Worm (Caenorhabditis elegans) whole organism, young adult: ENCODE data around the gene urb-1.

Source experiments
- B0336.3 ChIP-seq: fragments of 200-800 bp; sonication (Bioruptor generic); IDR thresholded peaks from 2 replicates; pipeline ENCODE4 v1.3.6; 2022; ENCODE audit warnings: missing genetic modification characterization, missing compliant biosample characterization
- F39B2.1 ChIP-seq: fragments of 200-800 bp; sonication (Bioruptor generic); IDR thresholded peaks from 2 replicates; pipeline ENCODE4 v1.3.6; 2022; ENCODE audit warnings: missing genetic modification reagents, missing genetic modification characterization, missing compliant biosample characterization
- F55B11.4 ChIP-seq: sonication (generic microtip); optimal IDR thresholded peaks from 2 replicates; lab custom pipeline; 2016; ENCODE audit warnings: missing compliant biosample characterization, missing genetic modification characterization, borderline replicate concordance; ENCODE audit not compliant: insufficient read depth
- K11D2.4 ChIP-seq: fragments of 200-800 bp; sonication (Bioruptor generic); IDR thresholded peaks from 2 replicates; pipeline ENCODE4 v1.3.6; 2022; ENCODE audit warnings: missing genetic modification reagents, missing genetic modification characterization, missing compliant biosample characterization
- T26A5.8 ChIP-seq: sonication (generic microtip); optimal IDR thresholded peaks from 2 replicates; lab custom pipeline; 2016; ENCODE audit warnings: missing genetic modification characterization, missing compliant biosample characterization
- Y53F4B.3 ChIP-seq: fragments of 200-800 bp; sonication (Bioruptor generic); IDR thresholded peaks from 2 replicates; pipeline ENCODE4 v1.3.6; 2022; ENCODE audit warnings: missing genetic modification reagents, missing genetic modification characterization, missing compliant biosample characterization
- Y53G8AR.9 ChIP-seq: fragments of 200-800 bp; sonication (Bioruptor generic); conservative IDR thresholded peaks from 2 replicates; pipeline ENCODE4 v1.3.6; 2022; ENCODE audit warnings: missing genetic modification reagents, missing genetic modification characterization, missing compliant biosample characterization
- Y95B8A.8 ChIP-seq: fragments of 200-800 bp; sonication (Bioruptor generic); IDR thresholded peaks from 2 replicates; pipeline ENCODE4 v1.3.6; 2022; ENCODE audit warnings: missing genetic modification reagents, missing genetic modification characterization, missing compliant biosample characterization
- akir-1 ChIP-seq: fragments of 200-800 bp; sonication (Bioruptor generic); optimal IDR thresholded peaks from 2 replicates; lab custom pipeline; 2018; ENCODE audit warnings: mild to moderate bottlenecking, missing genetic modification characterization, moderate library complexity, missing compliant biosample characterization
- ama-1 ChIP-seq, 3 experiments: fragments of 150-350 bp in 1 of 3; sonication (generic microtip) in 2 of 3; optimal IDR thresholded peaks; 2 replicates each; lab custom pipeline; 2014 to 2018; ENCODE audit warnings: missing biosample characterization in 2 of 3, missing genetic modification characterization in 2 of 3, missing genetic modification reagents in 2 of 3
- attf-3 ChIP-seq: fragments of 200-800 bp; sonication (Bioruptor generic); conservative IDR thresholded peaks from 2 replicates; pipeline ENCODE4 v1.3.6; 2022; ENCODE audit warnings: missing genetic modification reagents, missing genetic modification characterization, missing compliant biosample characterization
- attf-6 ChIP-seq: fragments of 200-800 bp; sonication (Bioruptor generic); IDR thresholded peaks from 2 replicates; pipeline ENCODE4 v1.3.6; 2022; ENCODE audit warnings: missing genetic modification reagents, missing genetic modification characterization, missing compliant biosample characterization
- cebp-2 ChIP-seq: fragments of 200-800 bp; sonication (Bioruptor generic); IDR thresholded peaks from 2 replicates; pipeline ENCODE4 v1.3.6; 2022; ENCODE audit warnings: missing genetic modification characterization, missing compliant biosample characterization
- ceh-100 ChIP-seq: fragments of 200-800 bp; sonication (Bioruptor generic); IDR thresholded peaks from 2 replicates; pipeline ENCODE4 v1.3.6; 2022; ENCODE audit warnings: missing genetic modification reagents, missing genetic modification characterization, missing compliant biosample characterization
- ceh-27 ChIP-seq: fragments of 200-800 bp; sonication (Bioruptor generic); optimal IDR thresholded peaks from 2 replicates; lab custom pipeline; 2018; ENCODE audit warnings: mild to moderate bottlenecking, missing genetic modification characterization, moderate library complexity, missing compliant biosample characterization
- ceh-79 ChIP-seq: sonication (generic microtip); optimal IDR thresholded peaks from 2 replicates; lab custom pipeline; 2017; ENCODE audit warnings: mild to moderate bottlenecking, missing genetic modification characterization, missing compliant biosample characterization
- ceh-91 ChIP-seq: fragments of 200-800 bp; sonication (Bioruptor generic); IDR thresholded peaks from 2 replicates; pipeline ENCODE4 v1.3.6; 2022; ENCODE audit warnings: missing genetic modification reagents, missing genetic modification characterization, missing compliant biosample characterization
- chd-7 ChIP-seq: sonication (generic microtip); optimal IDR thresholded peaks from 2 replicates; lab custom pipeline; 2016; ENCODE audit warnings: mild to moderate bottlenecking, missing genetic modification characterization, moderate library complexity, missing compliant biosample characterization
- dox-1 ChIP-seq: fragments of 200-800 bp; sonication (Bioruptor generic); IDR thresholded peaks from 2 replicates; pipeline ENCODE4 v1.3.6; 2022; ENCODE audit warnings: missing genetic modification reagents, missing genetic modification characterization, missing compliant biosample characterization
- dpl-1 ChIP-seq: fragments of 150-350 bp; optimal IDR thresholded peaks from 2 replicates; lab custom pipeline; 2014; ENCODE audit warnings: missing biosample characterization, missing genetic modification reagents, missing genetic modification characterization
- efl-1 ChIP-seq: fragments of 150-350 bp; optimal IDR thresholded peaks from 2 replicates; lab custom pipeline; 2014; ENCODE audit warnings: missing biosample characterization, missing genetic modification reagents, missing genetic modification characterization
- egl-18 ChIP-seq: fragments of 200-800 bp; sonication (Bioruptor generic); IDR thresholded peaks from 2 replicates; pipeline ENCODE4 v1.3.6; 2022; ENCODE audit warnings: missing genetic modification reagents, missing genetic modification characterization, missing compliant biosample characterization
- egrh-3 ChIP-seq: fragments of 200-800 bp; sonication (Bioruptor generic); IDR thresholded peaks from 2 replicates; pipeline ENCODE4 v1.3.6; 2022; ENCODE audit warnings: missing genetic modification reagents, missing genetic modification characterization, missing compliant biosample characterization
- ekl-4 ChIP-seq: fragments of 200-800 bp; sonication (Bioruptor generic); IDR thresholded peaks from 2 replicates; pipeline ENCODE4 v1.3.6; 2022; ENCODE audit warnings: missing genetic modification reagents, missing genetic modification characterization, missing compliant biosample characterization
- ets-4 ChIP-seq: fragments of 200-800 bp; sonication (Bioruptor generic); optimal IDR thresholded peaks from 2 replicates; lab custom pipeline; 2018; ENCODE audit warnings: mild to moderate bottlenecking, missing genetic modification characterization, missing compliant biosample characterization
- gei-17 ChIP-seq: fragments of 200-800 bp; sonication (Bioruptor generic); optimal IDR thresholded peaks from 2 replicates; lab custom pipeline; 2018; ENCODE audit warnings: mild to moderate bottlenecking, missing genetic modification characterization, missing compliant biosample characterization
- hsf-1 ChIP-seq: fragments of 200-800 bp; sonication (Bioruptor generic); IDR thresholded peaks from 2 replicates; pipeline ENCODE4 v1.3.6; 2022; ENCODE audit warnings: missing genetic modification reagents, missing genetic modification characterization, missing compliant biosample characterization
- lag-1 ChIP-seq: fragments of 200-800 bp; sonication (Bioruptor generic); IDR thresholded peaks from 2 replicates; pipeline ENCODE4 v1.3.6; 2022; ENCODE audit warnings: missing genetic modification reagents, missing genetic modification characterization, missing compliant biosample characterization
- lin-26 ChIP-seq: fragments of 200-800 bp; sonication (Bioruptor generic); IDR thresholded peaks from 2 replicates; pipeline ENCODE4 v1.3.6; 2022; ENCODE audit warnings: missing genetic modification reagents, missing genetic modification characterization, missing compliant biosample characterization
- lin-40 ChIP-seq: sonication (generic microtip); optimal IDR thresholded peaks from 2 replicates; lab custom pipeline; 2016; ENCODE audit warnings: missing genetic modification characterization, mild to moderate bottlenecking, missing compliant biosample characterization, missing genotype, missing genetic modification reagents
- madf-10 ChIP-seq: sonication (generic microtip); optimal IDR thresholded peaks from 2 replicates; lab custom pipeline; 2016; ENCODE audit warnings: mild to moderate bottlenecking, missing genetic modification characterization, missing compliant biosample characterization
- madf-3 ChIP-seq: fragments of 200-800 bp; sonication (Bioruptor generic); IDR thresholded peaks from 2 replicates; pipeline ENCODE4 v1.3.6; 2022; ENCODE audit warnings: missing genetic modification reagents, missing genetic modification characterization, missing compliant biosample characterization
- madf-6 ChIP-seq: fragments of 200-800 bp; sonication (Bioruptor generic); IDR thresholded peaks from 2 replicates; pipeline ENCODE4 v1.3.6; 2022; ENCODE audit warnings: missing genetic modification reagents, missing genetic modification characterization, missing compliant biosample characterization
- madf-8 ChIP-seq: fragments of 200-800 bp; sonication (Bioruptor generic); conservative IDR thresholded peaks from 2 replicates; pipeline ENCODE4 v1.3.6; 2022; ENCODE audit warnings: missing genetic modification reagents, missing genetic modification characterization, missing compliant biosample characterization
- mcd-1 ChIP-seq: fragments of 200-800 bp; sonication (Bioruptor generic); IDR thresholded peaks from 2 replicates; pipeline ENCODE4 v1.3.6; 2022; ENCODE audit warnings: missing genetic modification reagents, missing genetic modification characterization, missing compliant biosample characterization
- nfyb-1 ChIP-seq: fragments of 200-800 bp; sonication (Bioruptor generic); IDR thresholded peaks from 2 replicates; pipeline ENCODE4 v1.3.6; 2022; ENCODE audit warnings: missing genetic modification reagents, missing genetic modification characterization, missing compliant biosample characterization
- nhr-27 ChIP-seq: fragments of 200-800 bp; sonication (Bioruptor generic); optimal IDR thresholded peaks from 2 replicates; lab custom pipeline; 2018; ENCODE audit warnings: mild to moderate bottlenecking, missing genetic modification characterization, moderate library complexity, missing compliant biosample characterization
- nhr-80 ChIP-seq: sonication (generic microtip); optimal IDR thresholded peaks from 2 replicates; lab custom pipeline; 2016; ENCODE audit warnings: missing genetic modification characterization, missing compliant biosample characterization
- pbrm-1 ChIP-seq: fragments of 200-800 bp; sonication (Bioruptor generic); IDR thresholded peaks from 2 replicates; pipeline ENCODE4 v1.3.6; 2022; ENCODE audit warnings: missing genetic modification reagents, missing genetic modification characterization, missing compliant biosample characterization
- rec-8 ChIP-seq, 2 experiments: sonication (generic microtip); optimal IDR thresholded peaks; 2 replicates each; lab custom pipeline; 2016; ENCODE audit warnings: mild to moderate bottlenecking in 2 of 2, missing genetic modification characterization in 2 of 2, missing genetic modification reagents in 2 of 2, missing genotype in 2 of 2, missing biosample characterization in 1 of 2, missing compliant biosample characterization in 1 of 2, moderate library complexity in 1 of 2
- snpc-3.4 ChIP-seq: sonication (generic microtip); optimal IDR thresholded peaks from 2 replicates; lab custom pipeline; 2017; ENCODE audit warnings: missing genetic modification characterization, mild to moderate bottlenecking, missing compliant biosample characterization, antibody characterized with exemption, moderate library complexity, missing genotype, missing genetic modification reagents
- sptf-2 ChIP-seq: fragments of 200-800 bp; sonication (Bioruptor generic); optimal IDR thresholded peaks from 2 replicates; lab custom pipeline; 2018; ENCODE audit warnings: mild to moderate bottlenecking, missing genetic modification characterization, missing compliant biosample characterization
- unc-62 ChIP-seq: fragments of 150-350 bp; optimal IDR thresholded peaks from 2 replicates; lab custom pipeline; 2014; ENCODE audit warnings: missing biosample characterization, missing genetic modification reagents, missing genetic modification characterization
- zfh-2 ChIP-seq: fragments of 200-800 bp; sonication (Bioruptor generic); conservative IDR thresholded peaks from 2 replicates; pipeline ENCODE4 v1.3.6; 2022; ENCODE audit warnings: missing genetic modification reagents, missing genetic modification characterization, missing compliant biosample characterization
- zim-3 ChIP-seq: sonication (generic microtip); optimal IDR thresholded peaks from 2 replicates; lab custom pipeline; 2017; ENCODE audit warnings: mild to moderate bottlenecking, missing genetic modification characterization, moderate library complexity, missing compliant biosample characterization
- ztf-3 ChIP-seq: fragments of 200-800 bp; sonication (Bioruptor generic); optimal IDR thresholded peaks from 2 replicates; lab custom pipeline; 2018; ENCODE audit warnings: mild to moderate bottlenecking, missing genetic modification characterization, missing compliant biosample characterization

The urb-1 gene

ce11 chrV:6426843-6427242, 2.9 kb upstream of the urb-1 start, which contains the start of gene atp-4:
Gene atp-4, minus strand, starts transcription at chrV:6427112.
- peak; percentile 69; the same call in 1 of the 2 replicates for TF ChIP-seq hsf-1
- peak; percentile 12; the same call in 1 of the 2 replicates for TF ChIP-seq nfyb-1
- TF ChIP-seq egrh-3 (GFP tag; lab: Robert Waterston, UW), result peak; percentile 39
- TF ChIP-seq chd-7 (tag; lab: Kevin White, UChicago), result peak; percentile 20
- 0 out of 2 replicates have a peak, but pooled peaks have one; percentile 50 for TF ChIP-seq Y53G8AR.9
- TF ChIP-seq Y95B8A.8 (GFP tag; lab: Robert Waterston, UW), result 0 out of 2 replicates have a peak, but pooled peaks have one; percentile 24
- 0 out of 2 replicates have a peak, but pooled peaks have one; percentile 24 for TF ChIP-seq attf-3
- peak; percentile 74; the same call in 1 of the 2 replicates for TF ChIP-seq madf-3 (GFP tag; lab: Robert Waterston, UW)
- TF ChIP-seq zim-3, result peak; percentile 20
- TF ChIP-seq gei-17 (GFP tag; lab: Kevin White, UChicago), result no peak
- TF ChIP-seq ama-1 (optimal IDR thresholded peaks at IDR 0.05; lab: Kevin White, UChicago), result no peak
- peak in 1 of 2 experiments; percentile 20 for TF ChIP-seq ama-1 (GFP tag; optimal IDR thresholded peaks at IDR 0.05; lab: Kevin White, UChicago)
- TF ChIP-seq lin-26 (GFP tag; lab: Robert Waterston, UW), result peak; percentile 46; the same call in 1 of the 2 replicates
- TF ChIP-seq K11D2.4 (GFP tag; lab: Robert Waterston, UW), result no peak
- no peak for TF ChIP-seq ceh-27 (GFP tag; lab: Kevin White, UChicago)
- no peak for TF ChIP-seq ceh-79 (tag; lab: Kevin White, UChicago)
- TF ChIP-seq zfh-2 (GFP tag; lab: Robert Waterston, UW), result peak; percentile 63
- TF ChIP-seq F39B2.1 (GFP tag; lab: Robert Waterston, UW), result no peak
- TF ChIP-seq nhr-27, result no peak
- peak; percentile 48; the same call in 1 of the 2 replicates for TF ChIP-seq madf-6
- peak; percentile 34; the same call in 1 of the 2 replicates for TF ChIP-seq ekl-4 (GFP tag; lab: Robert Waterston, UW)
- 0 out of 2 replicates have a peak, but pooled peaks have one; percentile 15 for TF ChIP-seq attf-6 (GFP tag; lab: Robert Waterston, UW)
- no peak for TF ChIP-seq sptf-2 (GFP tag; lab: Kevin White, UChicago)

ce11 chrV:6425927-6426326, 2.0 kb upstream of the urb-1 start, which contains the start of gene T05H4.11:
Gene T05H4.11, minus strand, starts transcription at chrV:6426261.
- TF ChIP-seq ceh-91 (no peak), mcd-1 (GFP tag; lab: Robert Waterston, UW) (0 out of 2 replicates have a peak, but pooled peaks have one; percentile 29), T26A5.8 (tag; lab: Kevin White, UChicago) (no peak), nhr-80 (tag; lab: Kevin White, UChicago) (peak; percentile 16), dox-1 (GFP tag; lab: Robert Waterston, UW) (peak; percentile 31; the same call in 1 of the 2 replicates), madf-10 (no peak), madf-8 (0 out of 2 replicates have a peak, but pooled peaks have one; percentile 8), lag-1 (GFP tag; lab: Robert Waterston, UW) (0 out of 2 replicates have a peak, but pooled peaks have one; percentile 34), pbrm-1 (peak; percentile 43; the same call in 1 of the 2 replicates), nfyb-1 (0 out of 2 replicates have a peak, but pooled peaks have one; percentile 15), F55B11.4 (tag; lab: Kevin White, UChicago) (no peak), lin-26 (GFP tag; lab: Robert Waterston, UW) (no peak), B0336.3 (GFP tag; lab: Robert Waterston, UW) (peak; percentile 60), unc-62 (GFP tag; lab: Kevin White, UChicago) (no peak), ceh-100 (no peak), cebp-2 (GFP tag; lab: Robert Waterston, UW) (no peak), dpl-1 (no peak), snpc-3.4 (tag; lab: Kevin White, UChicago) (peak; percentile 0), efl-1 (no peak), egl-18 (no peak), akir-1 (GFP tag; lab: Kevin White, UChicago) (no peak), lin-40 (no peak), ets-4 (peak; percentile 24), zfh-2 (GFP tag; lab: Robert Waterston, UW) (no peak), rec-8 (tag; optimal IDR thresholded peaks at IDR 0.05; lab: Kevin White, UChicago) (peak in 1 of 2 experiments; percentile 7), ama-1 (optimal IDR thresholded peaks at IDR 0.05; lab: Kevin White, UChicago) (peak; percentile 13), ama-1 (GFP tag; optimal IDR thresholded peaks at IDR 0.05; lab: Kevin White, UChicago) (no peak), ztf-3 (GFP tag; lab: Kevin White, UChicago) (no peak), Y53F4B.3 (GFP tag; lab: Robert Waterston, UW) (no peak), ceh-79 (tag; lab: Kevin White, UChicago) (peak; percentile 21)
